Worm (Caenorhabditis elegans) whole organism, late embryonic: Measurements from ENCODE around the gene syx-4.

ENCODE experiments used
- ceh-18 ChIP-seq: sonication (generic microtip); optimal IDR thresholded peaks from 2 replicates; lab custom pipeline; 2016; ENCODE audit warnings: missing genetic modification characterization, missing compliant biosample characterization
- ceh-9 ChIP-seq: sonication (generic microtip); optimal IDR thresholded peaks from 2 replicates; lab custom pipeline; 2016; ENCODE audit warnings: mild to moderate bottlenecking, missing genetic modification characterization, inconsistent platforms, missing compliant biosample characterization
- hlh-6 ChIP-seq: sonication (generic microtip); optimal IDR thresholded peaks from 2 replicates; lab custom pipeline; 2016; ENCODE audit warnings: missing genotype, missing genetic modification characterization, missing compliant biosample characterization
- nhr-11 ChIP-seq: fragments of 150-350 bp; optimal IDR thresholded peaks from 2 replicates; lab custom pipeline; 2014; ENCODE audit warnings: missing biosample characterization, missing genetic modification characterization
- pat-9 ChIP-seq: fragments of 200-800 bp; sonication (Bioruptor generic); optimal IDR thresholded peaks from 2 replicates; lab custom pipeline; 2018; ENCODE audit warnings: mild to moderate bottlenecking, missing genetic modification characterization, moderate library complexity, missing compliant biosample characterization

- no peak for TF ChIP-seq hlh-6 (tag; lab: Kevin White, UChicago)
- no peak for TF ChIP-seq nhr-11 (tag; lab: Kevin White, UChicago)
- no peak for TF ChIP-seq ceh-18 (tag; lab: Kevin White, UChicago)
- no peak for TF ChIP-seq pat-9 (tag; lab: Kevin White, UChicago)
- no peak for TF ChIP-seq ceh-9 (tag; lab: Kevin White, UChicago)
Measured at ce11 chrIV:8489915-8490314, 32.8 kb downstream of the syx-4 start, which contains the start of gene srlf-2.
